Worm (Caenorhabditis elegans) whole organism, mixed stage, embryonic: ENCODE results near the gene fpn-1.2.

ENCODE experiments used
- M03D4.4 ChIP-seq: sonication (generic microtip); optimal IDR thresholded peaks from 2 replicates; lab custom pipeline; 2017; ENCODE audit warnings: mild to moderate bottlenecking, missing genetic modification characterization, missing compliant biosample characterization
- bed-3 ChIP-seq: fragments of 200-800 bp; sonication (Bioruptor generic); optimal IDR thresholded peaks from 3 replicates; lab custom pipeline; 2018; ENCODE audit warnings: mild to moderate bottlenecking, missing genetic modification characterization, moderate library complexity, missing compliant biosample characterization
- blmp-1 ChIP-seq: fragments of 150-350 bp; optimal IDR thresholded peaks from 2 replicates; lab custom pipeline; 2014; ENCODE audit warnings: missing biosample characterization, missing genetic modification characterization
- ceh-39 ChIP-seq: fragments of 150-350 bp; optimal IDR thresholded peaks from 2 replicates; lab custom pipeline; 2014; ENCODE audit warnings: missing biosample characterization, missing genetic modification characterization
- ceh-43 ChIP-seq: fragments of 200-800 bp; sonication (Bioruptor generic); optimal IDR thresholded peaks from 2 replicates; lab custom pipeline; 2018; ENCODE audit warnings: mild to moderate bottlenecking, missing genetic modification characterization, moderate library complexity, missing compliant biosample characterization
- ceh-83 ChIP-seq: fragments of 200-800 bp; sonication (Bioruptor generic); optimal IDR thresholded peaks from 2 replicates; lab custom pipeline; 2018; ENCODE audit warnings: mild to moderate bottlenecking, missing genetic modification characterization, missing compliant biosample characterization
- cnd-1 ChIP-seq: fragments of 200-800 bp; sonication (Bioruptor generic); optimal IDR thresholded peaks from 2 replicates; lab custom pipeline; 2018; ENCODE audit warnings: mild to moderate bottlenecking, missing genetic modification characterization, missing compliant biosample characterization
- elt-1 ChIP-seq: sonication (generic microtip); optimal IDR thresholded peaks from 2 replicates; lab custom pipeline; 2017; ENCODE audit warnings: missing genetic modification characterization, mild to moderate bottlenecking, missing compliant biosample characterization, antibody characterized with exemption, moderate library complexity, borderline replicate concordance; ENCODE audit not compliant: insufficient read depth
- flh-1 ChIP-seq: fragments of 200-800 bp; sonication (Bioruptor generic); optimal IDR thresholded peaks from 2 replicates; lab custom pipeline; 2018; ENCODE audit warnings: mild to moderate bottlenecking, missing genetic modification characterization, moderate library complexity, missing compliant biosample characterization
- ham-2 ChIP-seq: fragments of 200-800 bp; sonication (Bioruptor generic); optimal IDR thresholded peaks from 2 replicates; lab custom pipeline; 2018; ENCODE audit warnings: mild to moderate bottlenecking, missing genetic modification characterization, missing compliant biosample characterization
- hlh-1 ChIP-seq: fragments of 150-350 bp; optimal IDR thresholded peaks from 2 replicates; lab custom pipeline; 2014; ENCODE audit warnings: missing biosample characterization, missing genetic modification reagents, missing genetic modification characterization
- lin-13 ChIP-seq: fragments of 150-350 bp; optimal IDR thresholded peaks from 2 replicates; lab custom pipeline; 2014; ENCODE audit warnings: missing biosample characterization, missing genetic modification characterization
- lin-32 ChIP-seq: fragments of 200-800 bp; sonication (Bioruptor generic); optimal IDR thresholded peaks from 2 replicates; lab custom pipeline; 2018; ENCODE audit warnings: mild to moderate bottlenecking, missing genetic modification characterization, missing compliant biosample characterization
- lsy-2 ChIP-seq: fragments of 150-350 bp; optimal IDR thresholded peaks from 2 replicates; lab custom pipeline; 2014; ENCODE audit warnings: missing biosample characterization, missing genetic modification characterization
- mab-5 ChIP-seq: fragments of 150-350 bp; optimal IDR thresholded peaks from 2 replicates; lab custom pipeline; 2014; ENCODE audit warnings: missing biosample characterization, missing genetic modification characterization
- mep-1 ChIP-seq: fragments of 150-350 bp; optimal IDR thresholded peaks from 2 replicates; lab custom pipeline; 2017; ENCODE audit warnings: missing biosample characterization, missing genetic modification reagents, missing genetic modification characterization, inconsistent platforms
- mls-2 ChIP-seq: sonication (generic microtip); optimal IDR thresholded peaks from 2 replicates; lab custom pipeline; 2016; ENCODE audit warnings: mild to moderate bottlenecking, missing genetic modification characterization, moderate library complexity, missing compliant biosample characterization
- nhr-12 ChIP-seq: fragments of 150-350 bp; optimal IDR thresholded peaks from 2 replicates; lab custom pipeline; 2014; ENCODE audit warnings: missing biosample characterization, missing genetic modification characterization
- nhr-2 ChIP-seq: fragments of 150-350 bp; optimal IDR thresholded peaks from 2 replicates; lab custom pipeline; 2014; ENCODE audit warnings: missing biosample characterization, missing genetic modification characterization
- nhr-237 ChIP-seq: fragments of 150-350 bp; optimal IDR thresholded peaks from 2 replicates; lab custom pipeline; 2014; ENCODE audit warnings: missing biosample characterization, missing genetic modification characterization
- nhr-76 ChIP-seq: sonication (generic microtip); optimal IDR thresholded peaks from 2 replicates; lab custom pipeline; 2017; ENCODE audit warnings: missing biosample characterization, missing genetic modification characterization
- pha-4 ChIP-seq: fragments of 150-350 bp; optimal IDR thresholded peaks from 2 replicates; lab custom pipeline; 2018; ENCODE audit warnings: missing biosample characterization, missing genetic modification reagents, missing genetic modification characterization
- sem-2 ChIP-seq: fragments of 200-800 bp; sonication (Bioruptor generic); optimal IDR thresholded peaks from 2 replicates; lab custom pipeline; 2018; ENCODE audit warnings: mild to moderate bottlenecking, missing genetic modification characterization, missing compliant biosample characterization
- snpc-4 ChIP-seq: fragments of 150-350 bp; optimal IDR thresholded peaks from 2 replicates; lab custom pipeline; 2014; ENCODE audit warnings: missing biosample characterization, missing genetic modification characterization
- sptf-1 ChIP-seq: sonication (generic microtip); optimal IDR thresholded peaks from 2 replicates; lab custom pipeline; 2017; ENCODE audit warnings: mild to moderate bottlenecking, missing genetic modification characterization, moderate library complexity, missing compliant biosample characterization
- unc-120 ChIP-seq: sonication (generic microtip); optimal IDR thresholded peaks from 2 replicates; lab custom pipeline; 2017; ENCODE audit warnings: missing genetic modification characterization, missing compliant biosample characterization; ENCODE audit not compliant: poor library complexity, severe bottlenecking
- unc-39 ChIP-seq: fragments of 150-350 bp; optimal IDR thresholded peaks from 2 replicates; lab custom pipeline; 2014; ENCODE audit warnings: missing biosample characterization, missing genetic modification characterization
- unc-62 ChIP-seq: fragments of 150-350 bp; optimal IDR thresholded peaks from 2 replicates; lab custom pipeline; 2014; ENCODE audit warnings: missing biosample characterization, missing genetic modification reagents, missing genetic modification characterization
- zip-8 ChIP-seq: fragments of 150-350 bp; optimal IDR thresholded peaks from 2 replicates; lab custom pipeline; 2014; ENCODE audit warnings: missing biosample characterization, missing genetic modification characterization
- ztf-11 ChIP-seq: fragments of 150-350 bp; optimal IDR thresholded peaks from 2 replicates; lab custom pipeline; 2014; ENCODE audit warnings: missing biosample characterization, missing genetic modification characterization

Gene fpn-1.2

ce11 chrV:1464543-1465040 lies at the start of gene fpn-1.2, which contains the start of gene pqn-54:
Gene fpn-1.2 (minus strand): TSS chrV:1464699.
Gene pqn-54 (plus strand): TSS chrV:1464990.
- TF ChIP-seq elt-1 (tag; lab: Kevin White, UChicago) (no peak), ceh-39 (tag; lab: Kevin White, UChicago) (no peak), nhr-76 (no peak)

ce11 chrV:1511537-1511936 lies 47.0 kb upstream of the fpn-1.2 start, which contains the start of gene nhr-260:
Gene nhr-260 (minus strand): TSS chrV:1511637.
- TF ChIP-seq M03D4.4 (no peak), bed-3 (no peak), nhr-237 (tag; lab: Kevin White, UChicago) (no peak), lin-13 (no peak), nhr-12 (tag; lab: Kevin White, UChicago) (no peak), sptf-1 (tag; lab: Kevin White, UChicago) (no peak), mab-5 (tag; lab: Kevin White, UChicago) (no peak), blmp-1 (tag; lab: Kevin White, UChicago) (no peak), mep-1 (tag; lab: Kevin White, UChicago) (no peak), mls-2 (tag; lab: Kevin White, UChicago) (no peak), ham-2 (GFP tag; lab: Kevin White, UChicago) (no peak), ceh-43 (GFP tag; lab: Kevin White, UChicago) (no peak), ceh-83 (GFP tag; lab: Kevin White, UChicago) (no peak), lsy-2 (no peak)

ce11 chrV:1505995-1506394 lies 41.5 kb upstream of the fpn-1.2 start, which contains the start of gene sru-28:
Gene sru-28 (plus strand): TSS chrV:1506295.
- TF ChIP-seq unc-39 (no peak), lsy-2 (no peak)

ce11 chrV:1499140-1499539 lies 34.6 kb upstream of the fpn-1.2 start, which contains the start of gene sru-27:
Gene sru-27 (plus strand): TSS chrV:1499440.
- TF ChIP-seq elt-1 (tag; lab: Kevin White, UChicago) (no peak), ceh-83 (GFP tag; lab: Kevin White, UChicago) (no peak), pha-4 (tag; lab: Kevin White, UChicago) (no peak), mls-2 (tag; lab: Kevin White, UChicago) (no peak), mep-1 (tag; lab: Kevin White, UChicago) (no peak)

ce11 chrV:1495752-1496151 lies 31.3 kb upstream of the fpn-1.2 start:
- TF ChIP-seq snpc-4 (tag; lab: Kevin White, UChicago) = no peak
- no peak for TF ChIP-seq hlh-1 (tag; lab: Kevin White, UChicago)
- TF ChIP-seq pha-4 (tag; lab: Kevin White, UChicago) = no peak
- no peak for TF ChIP-seq lin-32 (GFP tag; lab: Kevin White, UChicago)
- no peak for TF ChIP-seq unc-39
- no peak for TF ChIP-seq mab-5 (tag; lab: Kevin White, UChicago)
- no peak for TF ChIP-seq lin-13
- TF ChIP-seq nhr-2 (tag; lab: Kevin White, UChicago) = no peak
- no peak for TF ChIP-seq ztf-11 (tag; lab: Kevin White, UChicago)

ce11 chrV:1495334-1495733 lies 30.8 kb upstream of the fpn-1.2 start, which contains the start of gene C38C3.3:
Gene C38C3.3 (plus strand): TSS chrV:1495634.
- TF ChIP-seq sem-2 (GFP tag; lab: Kevin White, UChicago) = no peak
- no peak for TF ChIP-seq unc-62 (GFP tag; lab: Kevin White, UChicago)
- no peak for TF ChIP-seq ceh-39 (tag; lab: Kevin White, UChicago)
- TF ChIP-seq pha-4 (tag; lab: Kevin White, UChicago) = no peak
- TF ChIP-seq unc-120 (tag; lab: Kevin White, UChicago) = no peak
- TF ChIP-seq ztf-11 (tag; lab: Kevin White, UChicago) = no peak
- TF ChIP-seq nhr-12 (tag; lab: Kevin White, UChicago) = no peak

- TF ChIP-seq sem-2 (GFP tag; lab: Kevin White, UChicago) (no peak), unc-120 (tag; lab: Kevin White, UChicago) (no peak), ceh-43 (GFP tag; lab: Kevin White, UChicago) (no peak), ceh-83 (GFP tag; lab: Kevin White, UChicago) (no peak), zip-8 (tag; lab: Kevin White, UChicago) (no peak), nhr-12 (tag; lab: Kevin White, UChicago) (no peak), mep-1 (tag; lab: Kevin White, UChicago) (no peak), flh-1 (GFP tag; lab: Kevin White, UChicago) (no peak), elt-1 (tag; lab: Kevin White, UChicago) (no peak), mab-5 (tag; lab: Kevin White, UChicago) (no peak), cnd-1 (tag; lab: Kevin White, UChicago) (no peak), M03D4.4 (no peak), snpc-4 (tag; lab: Kevin White, UChicago) (no peak)
Measured at ce11 chrV:1494469-1494868, 30.0 kb upstream of the fpn-1.2 start, which contains the start of gene spig-7. Gene spig-7 (plus strand): TSS chrV:1494769.
